Worm (Caenorhabditis elegans) whole organism, L2 larva: ENCODE data around the gene srd-25.

Source experiments
- R02D3.7 ChIP-seq: fragments of 150-350 bp; optimal IDR thresholded peaks from 2 replicates; lab custom pipeline; 2014; ENCODE audit warnings: missing biosample characterization, missing genetic modification characterization
- Y55F3AM.14 ChIP-seq: fragments of 200-800 bp; sonication (Bioruptor generic); optimal IDR thresholded peaks from 2 replicates; lab custom pipeline; 2018; ENCODE audit warnings: mild to moderate bottlenecking, missing genetic modification characterization, missing compliant biosample characterization
- aly-2 ChIP-seq: fragments of 150-350 bp; optimal IDR thresholded peaks from 2 replicates; lab custom pipeline; 2014; ENCODE audit warnings: missing biosample characterization, missing genetic modification characterization
- ama-1 ChIP-seq: fragments of 150-350 bp; optimal IDR thresholded peaks from 2 replicates; lab custom pipeline; 2018; ENCODE audit warnings: inconsistent platforms
- fos-1 ChIP-seq: fragments of 150-350 bp; optimal IDR thresholded peaks from 2 replicates; lab custom pipeline; 2014; ENCODE audit warnings: missing biosample characterization, missing genetic modification characterization
- nhr-11 ChIP-seq: fragments of 150-350 bp; optimal IDR thresholded peaks from 2 replicates; lab custom pipeline; 2014; ENCODE audit warnings: missing biosample characterization, missing genetic modification characterization
- nhr-12 ChIP-seq: fragments of 150-350 bp; optimal IDR thresholded peaks from 2 replicates; lab custom pipeline; 2014; ENCODE audit warnings: missing biosample characterization, missing genetic modification characterization
- nhr-23 ChIP-seq: fragments of 150-350 bp; optimal IDR thresholded peaks from 2 replicates; lab custom pipeline; 2014; ENCODE audit warnings: missing biosample characterization, missing genetic modification reagents, missing genetic modification characterization
- nhr-25 ChIP-seq: fragments of 150-350 bp; sonication (generic microtip); optimal IDR thresholded peaks from 3 replicates; lab custom pipeline; 2014; ENCODE audit warnings: missing biosample characterization, missing genetic modification characterization
- skn-1 ChIP-seq: sonication (generic microtip); optimal IDR thresholded peaks from 2 replicates; lab custom pipeline; 2017; ENCODE audit warnings: missing biosample characterization, missing genetic modification characterization
- unc-39 ChIP-seq: fragments of 150-350 bp; optimal IDR thresholded peaks from 2 replicates; lab custom pipeline; 2014; ENCODE audit warnings: missing biosample characterization, missing genetic modification characterization
- ztf-11 ChIP-seq: sonication (generic microtip); optimal IDR thresholded peaks from 2 replicates; lab custom pipeline; 2017; ENCODE audit warnings: missing biosample characterization, missing genetic modification characterization
- ztf-4 ChIP-seq: fragments of 150-350 bp; optimal IDR thresholded peaks from 2 replicates; lab custom pipeline; 2014; ENCODE audit warnings: missing biosample characterization, missing genetic modification characterization

- TF ChIP-seq ztf-11 (tag; lab: Kevin White, UChicago) = no peak
- TF ChIP-seq ztf-4 (tag; lab: Kevin White, UChicago) = no peak
- no peak for TF ChIP-seq unc-39 (tag; lab: Kevin White, UChicago)
- TF ChIP-seq fos-1 (tag; lab: Kevin White, UChicago) = no peak
- no peak for TF ChIP-seq R02D3.7 (tag; lab: Kevin White, UChicago)
- TF ChIP-seq ama-1 (lab: Kevin White, UChicago) = no peak
- TF ChIP-seq nhr-25 (tag; lab: Kevin White, UChicago) = no peak
- no peak for TF ChIP-seq skn-1 (tag; lab: Kevin White, UChicago)
- no peak for TF ChIP-seq nhr-12 (tag; lab: Kevin White, UChicago)
- TF ChIP-seq nhr-23 (tag; lab: Kevin White, UChicago) = no peak
- TF ChIP-seq aly-2 (tag; lab: Kevin White, UChicago) = no peak
- TF ChIP-seq nhr-11 (tag; lab: Kevin White, UChicago) = no peak
- TF ChIP-seq Y55F3AM.14 (GFP tag; lab: Kevin White, UChicago) = no peak
These were observed 2.3 kb upstream of the srd-25 start, which contains the start of gene srd-30 for ce11 chrV:7629504-7629903.
